Worm (Caenorhabditis elegans): ENCODE results near the gene syx-5.

syx-5 gene

ce11 chrV:11770053-11770517, 5.4 kb downstream of the syx-5 start, which contains the start of gene F55A11.4 (continued):
- no peak for TF ChIP-seq pha-4 (tag; optimal IDR thresholded peaks at IDR 0.05)
- peak; percentile 39 for TF ChIP-seq snpc-1.3 (tag; optimal IDR thresholded peaks at IDR 0.05; ENCODE audit: insufficient read depth)
- no peak for TF ChIP-seq B0261.1 (tag; optimal IDR thresholded peaks at IDR 0.05)
- peak; percentile 75 for TF ChIP-seq aptf-2 (GFP tag; conservative IDR thresholded peaks at IDR 0.05)
- peak; percentile 32; the same call in 1 of the 2 replicates for TF ChIP-seq hsf-1 (GFP tag; IDR thresholded peaks at IDR 0.05)
- TF ChIP-seq tbp1 (GFP tag; optimal IDR thresholded peaks at IDR 0.05), result peak; percentile 43
- TF ChIP-seq F22D6.2 (tag; optimal IDR thresholded peaks at IDR 0.05), result no peak
- peak; percentile 44 for TF ChIP-seq snpc-3.4 (tag; optimal IDR thresholded peaks at IDR 0.05)
- TF ChIP-seq B0336.3 (GFP tag; IDR thresholded peaks at IDR 0.05), result peak; percentile 46
- no peak for TF ChIP-seq C17E4.6 (GFP tag; IDR thresholded peaks at IDR 0.05)
- no peak for TF ChIP-seq cebp-1 (GFP tag; IDR thresholded peaks at IDR 0.05)
- TF ChIP-seq cebp-1 (tag; optimal IDR thresholded peaks at IDR 0.05), result peak; percentile 11
- peak; percentile 25; the same call in 1 of the 2 replicates for TF ChIP-seq ekl-4 (GFP tag; IDR thresholded peaks at IDR 0.05)
- TF ChIP-seq lsl-1 (GFP tag; optimal IDR thresholded peaks at IDR 0.05), result peak; percentile 62
- TF ChIP-seq rec-8 (tag; optimal IDR thresholded peaks at IDR 0.05), result no peak
- TF ChIP-seq K12H6.12 (tag; optimal IDR thresholded peaks at IDR 0.05), result no peak
- TF ChIP-seq pbrm-1 (GFP tag; IDR thresholded peaks at IDR 0.05), result peak; percentile 38; the same call in 1 of the 2 replicates

DNA sequence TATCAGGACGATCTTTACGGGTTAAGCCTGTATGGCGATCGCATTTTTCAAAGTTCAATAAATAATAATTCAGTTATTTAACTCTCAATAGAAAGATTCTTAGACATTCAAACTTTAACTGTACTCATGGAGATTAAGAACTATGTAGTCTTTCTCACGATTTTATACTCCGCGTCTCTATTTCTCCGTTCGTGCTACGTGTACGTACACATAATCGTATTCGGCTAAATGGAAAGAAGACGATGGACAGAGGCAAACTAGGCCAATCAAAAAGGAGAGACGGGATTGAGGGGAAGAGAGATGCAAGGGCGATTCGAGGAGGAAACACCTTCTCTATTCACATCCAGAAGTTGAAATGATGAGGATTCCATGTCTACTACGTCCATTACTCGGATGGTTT, 8.7 kb downstream of the syx-5 start, which contains the start of gene bus-18:
Gene bus-18 (plus strand): TSS at position 301 of the 400 bp plus-strand sequence.
- no peak for TF ChIP-seq C17E4.6 (GFP tag; IDR thresholded peaks at IDR 0.05)
- TF ChIP-seq B0019.2 (GFP tag; conservative IDR thresholded peaks at IDR 0.05), result no peak
- TF ChIP-seq F10E7.11 (tag; optimal IDR thresholded peaks at IDR 0.05), result no peak
- no peak for TF ChIP-seq sea-2 (GFP tag; IDR thresholded peaks at IDR 0.05)
- no peak for TF ChIP-seq nfyb-1 (GFP tag; IDR thresholded peaks at IDR 0.05)
- TF ChIP-seq gei-17 (GFP tag; optimal IDR thresholded peaks at IDR 0.05), result no peak
- no peak for TF ChIP-seq F57A8.1 (GFP tag; optimal IDR thresholded peaks at IDR 0.05)
- no peak for TF ChIP-seq let-526 (GFP tag; IDR thresholded peaks at IDR 0.05)
- TF ChIP-seq nfya-2 (GFP tag; IDR thresholded peaks at IDR 0.05), result no peak
- no peak for TF ChIP-seq tbx-9 (tag; optimal IDR thresholded peaks at IDR 0.05; ENCODE audit: borderline replicate concordance)
- no peak for TF ChIP-seq cebp-1 (GFP tag; IDR thresholded peaks at IDR 0.05)
- no peak for TF ChIP-seq cebp-1 (tag; optimal IDR thresholded peaks at IDR 0.05)
- no peak for TF ChIP-seq egl-18 (GFP tag; IDR thresholded peaks at IDR 0.05)
- TF ChIP-seq zim-3 (tag; optimal IDR thresholded peaks at IDR 0.05), result no peak

DNA sequence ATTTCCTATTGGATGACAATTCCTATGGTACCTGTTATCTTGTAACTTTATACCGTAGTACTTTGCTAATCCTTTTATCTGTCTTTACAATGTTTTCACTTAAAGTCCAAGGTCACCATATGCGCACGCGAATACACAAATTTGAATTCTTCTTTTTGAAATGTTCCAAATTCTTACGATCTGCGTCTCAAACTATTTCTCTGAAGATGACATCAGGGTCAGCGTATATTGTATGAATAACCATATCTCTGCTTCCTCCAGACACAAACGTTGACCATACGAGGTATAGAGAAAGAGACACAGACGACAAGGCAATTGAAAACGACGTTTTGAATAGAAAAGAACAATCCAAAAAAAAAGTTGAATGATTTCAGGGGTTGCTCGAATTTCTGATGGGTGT, 9.2 kb downstream of the syx-5 start:
- TF ChIP-seq hsf-1 (GFP tag; IDR thresholded peaks at IDR 0.05) (no peak), nhr-80 (tag; optimal IDR thresholded peaks at IDR 0.05) (peak; percentile 14)

- no peak for TF ChIP-seq madf-3 (GFP tag; IDR thresholded peaks at IDR 0.05)
- TF ChIP-seq lir-1 (GFP tag; conservative IDR thresholded peaks at IDR 0.05), result no peak
- TF ChIP-seq ceh-27 (GFP tag; optimal IDR thresholded peaks at IDR 0.05), result no peak
- no peak for TF ChIP-seq ceh-100 (GFP tag; IDR thresholded peaks at IDR 0.05)
- TF ChIP-seq let-526 (GFP tag; IDR thresholded peaks at IDR 0.05), result no peak
Observed at ce11 chrV:11776538-11776937, 11.8 kb downstream of the syx-5 start, which contains the start of gene F55A11.6. TSS of gene F55A11.6 (plus strand) at chrV:11776838.
